Worm (Caenorhabditis elegans) whole organism, L2 larva: ENCODE data around the gene F55C9.11.

ENCODE experiments used
- F13H6.1 ChIP-seq: sonication (generic microtip); optimal IDR thresholded peaks from 2 replicates; lab custom pipeline; 2016; ENCODE audit warnings: missing genetic modification characterization, missing compliant biosample characterization
- blmp-1 ChIP-seq: sonication (generic microtip); optimal IDR thresholded peaks from 2 replicates; lab custom pipeline; 2017; ENCODE audit warnings: missing genetic modification characterization, mild to moderate bottlenecking, missing compliant biosample characterization, antibody characterized with exemption, moderate library complexity; ENCODE audit not compliant: insufficient read depth
- elt-3 ChIP-seq: sonication (generic microtip); optimal IDR thresholded peaks from 2 replicates; lab custom pipeline; 2017; ENCODE audit warnings: missing biosample characterization, missing genetic modification characterization
- lin-39 ChIP-seq: fragments of 150-350 bp; optimal IDR thresholded peaks from 2 replicates; lab custom pipeline; 2014; ENCODE audit warnings: missing biosample characterization, missing genetic modification reagents, missing genetic modification characterization
- mdl-1 ChIP-seq, 2 experiments: fragments of 150-350 bp in 1 of 2; sonication (generic microtip) in 1 of 2; optimal IDR thresholded peaks; 2 replicates each; lab custom pipeline; 2017; ENCODE audit warnings: missing biosample characterization in 2 of 2, missing genetic modification characterization in 2 of 2
- nhr-11 ChIP-seq: fragments of 150-350 bp; optimal IDR thresholded peaks from 2 replicates; lab custom pipeline; 2014; ENCODE audit warnings: missing biosample characterization, missing genetic modification characterization
- nhr-25 ChIP-seq: fragments of 150-350 bp; sonication (generic microtip); optimal IDR thresholded peaks from 3 replicates; lab custom pipeline; 2014; ENCODE audit warnings: missing biosample characterization, missing genetic modification characterization
- sem-4 ChIP-seq: fragments of 150-350 bp; optimal IDR thresholded peaks from 2 replicates; lab custom pipeline; 2014; ENCODE audit warnings: missing biosample characterization, missing genetic modification reagents, missing genetic modification characterization
- snpc-4 ChIP-seq: fragments of 150-350 bp; optimal IDR thresholded peaks from 2 replicates; lab custom pipeline; 2014; ENCODE audit warnings: missing biosample characterization, missing genetic modification characterization
- unc-39 ChIP-seq: fragments of 150-350 bp; optimal IDR thresholded peaks from 2 replicates; lab custom pipeline; 2014; ENCODE audit warnings: missing biosample characterization, missing genetic modification characterization
- unc-55 ChIP-seq: fragments of 150-350 bp; sonication (generic microtip); optimal IDR thresholded peaks from 3 replicates; lab custom pipeline; 2014; ENCODE audit warnings: missing biosample characterization, missing genetic modification reagents, missing genetic modification characterization
- ztf-1 ChIP-seq: fragments of 200-800 bp; sonication (Bioruptor generic); conservative IDR thresholded peaks from 2 replicates; pipeline ENCODE4 v1.3.6; 2022; ENCODE audit warnings: missing genetic modification characterization, missing compliant biosample characterization

DNA sequence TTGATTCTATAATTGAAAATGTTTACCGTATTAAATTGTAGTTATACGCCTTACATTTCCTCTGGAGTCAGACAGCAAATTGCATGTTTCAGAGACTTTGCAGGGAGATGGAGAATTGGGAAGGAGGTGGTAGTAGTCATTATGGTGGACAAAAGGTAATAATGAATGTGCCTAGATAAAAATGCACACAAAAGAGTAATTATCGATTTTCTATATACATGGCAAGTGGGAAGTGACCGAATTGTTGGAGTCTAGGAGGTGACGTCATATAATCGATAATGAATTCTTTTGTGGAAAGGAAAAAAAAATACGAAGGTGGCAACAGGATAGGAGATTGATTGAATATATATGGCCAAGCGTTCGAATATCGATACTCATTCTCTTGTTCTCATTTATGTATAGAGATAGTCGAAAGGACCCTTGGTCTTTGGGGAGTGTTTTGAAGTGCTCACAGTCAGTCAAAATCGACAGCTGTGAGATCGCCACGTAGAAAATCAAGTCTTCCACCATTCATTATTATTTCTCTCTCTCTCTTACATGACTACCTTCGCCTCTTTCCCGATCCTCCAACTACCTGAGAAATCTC lies 5.8 kb downstream of the F55C9.11 start, which contains the start of the genes fbxb-63 and fbxb-61:
- TF ChIP-seq unc-39 (tag; lab: Kevin White, UChicago) = no peak
- TF ChIP-seq unc-55 (GFP tag; lab: Kevin White, UChicago) = no peak
- TF ChIP-seq blmp-1 (tag; lab: Kevin White, UChicago) = no peak
- no peak for TF ChIP-seq elt-3
- no peak for TF ChIP-seq snpc-4
- TF ChIP-seq mdl-1 (tag; optimal IDR thresholded peaks at IDR 0.05; lab: Kevin White, UChicago) = no peak
- no peak for TF ChIP-seq F13H6.1
- no peak for TF ChIP-seq nhr-11 (tag; lab: Kevin White, UChicago)
- no peak for TF ChIP-seq sem-4 (tag; lab: Kevin White, UChicago)
- no peak for TF ChIP-seq ztf-1 (GFP tag; lab: Robert Waterston, UW)
- TF ChIP-seq nhr-25 (tag; lab: Kevin White, UChicago) = no peak
- no peak for TF ChIP-seq lin-39 (tag; lab: Kevin White, UChicago)
